Fruit fly (Drosophila melanogaster) whole organism, embryonic: ENCODE data around the gene CG17839.

Experiments
- Atf6 ChIP-seq: fragments of 200-800 bp; sonication (Bioruptor generic); IDR thresholded peaks from 2 replicates; pipeline ENCODE4 v1.3.6; 2022; ENCODE audit warnings: missing biosample characterization, missing genetic modification characterization
- BEAF-32 ChIP-seq: fragments of 200-800 bp; sonication (Bioruptor generic); optimal IDR thresholded peaks from 3 replicates; lab custom pipeline; 2017; ENCODE audit warnings: missing biosample characterization, missing genetic modification characterization, mild to moderate bottlenecking, moderate library complexity, missing genetic modification reagents
- CG10147 ChIP-seq: fragments of 200-800 bp; sonication (Bioruptor generic); optimal IDR thresholded peaks from 2 replicates; lab custom pipeline; 2019; ENCODE audit warnings: missing biosample characterization, mild to moderate bottlenecking, missing genetic modification characterization, moderate library complexity
- CG10565 ChIP-seq: fragments of 200-800 bp; sonication (Bioruptor generic); optimal IDR thresholded peaks from 3 replicates; lab custom pipeline; 2016; ENCODE audit warnings: missing biosample characterization, mild to moderate bottlenecking, missing genetic modification characterization
- CG10654 ChIP-seq: fragments of 200-800 bp; sonication (Bioruptor generic); optimal IDR thresholded peaks from 2 replicates; lab custom pipeline; 2016; ENCODE audit warnings: missing biosample characterization, missing genetic modification characterization
- CG12071 ChIP-seq: fragments of 200-800 bp; sonication (Bioruptor generic); optimal IDR thresholded peaks from 3 replicates; lab custom pipeline; 2018; ENCODE audit warnings: missing biosample characterization, mild to moderate bottlenecking, missing genetic modification characterization
- CG12236 ChIP-seq: fragments of 200-800 bp; sonication (Bioruptor generic); optimal IDR thresholded peaks from 2 replicates; lab custom pipeline; 2016; ENCODE audit warnings: missing biosample characterization, missing genetic modification characterization
- CG12769 ChIP-seq: fragments of 200-800 bp; sonication (Bioruptor generic); optimal IDR thresholded peaks from 2 replicates; lab custom pipeline; 2019; ENCODE audit warnings: missing biosample characterization, mild to moderate bottlenecking, missing genetic modification characterization, moderate library complexity
- CG13123 ChIP-seq: fragments of 200-800 bp; sonication (Bioruptor generic); optimal IDR thresholded peaks from 2 replicates; lab custom pipeline; 2016; ENCODE audit warnings: missing biosample characterization, missing genetic modification characterization
- CG14710 ChIP-seq: fragments of 200-800 bp; sonication (Bioruptor generic); optimal IDR thresholded peaks from 3 replicates; lab custom pipeline; 2019; ENCODE audit warnings: missing biosample characterization, mild to moderate bottlenecking, missing genetic modification characterization, moderate library complexity
- CG1647 ChIP-seq: fragments of 200-800 bp; sonication (Bioruptor generic); optimal IDR thresholded peaks from 3 replicates; lab custom pipeline; 2016; ENCODE audit warnings: missing biosample characterization, missing genetic modification characterization
- CG17328 ChIP-seq: fragments of 200-800 bp; sonication (Bioruptor generic); IDR thresholded peaks from 2 replicates; pipeline ENCODE4 v1.3.6; 2022; ENCODE audit warnings: missing biosample characterization, missing genetic modification characterization
- CG1792 ChIP-seq: fragments of 200-800 bp; sonication (Bioruptor generic); optimal IDR thresholded peaks from 2 replicates; lab custom pipeline; 2016; ENCODE audit warnings: missing biosample characterization, missing genetic modification characterization
- CG18764 ChIP-seq: fragments of 200-800 bp; sonication (Bioruptor generic); optimal IDR thresholded peaks from 3 replicates; lab custom pipeline; 2016; ENCODE audit warnings: missing biosample characterization, missing genetic modification characterization
- CG2889 ChIP-seq: fragments of 200-800 bp; sonication (Bioruptor generic); IDR thresholded peaks from 3 replicates; pipeline ENCODE4 v1.3.6; 2022; ENCODE audit warnings: missing biosample characterization, missing genetic modification characterization
- CG3281 ChIP-seq: fragments of 200-800 bp; sonication (Bioruptor generic); optimal IDR thresholded peaks from 3 replicates; lab custom pipeline; 2017; ENCODE audit warnings: missing biosample characterization, mild to moderate bottlenecking, missing genetic modification characterization
- CG34422 ChIP-seq: fragments of 200-800 bp; sonication (Bioruptor generic); IDR thresholded peaks from 3 replicates; pipeline ENCODE4 v1.3.6; 2022; ENCODE audit warnings: missing biosample characterization, missing genetic modification characterization
- CG4424 ChIP-seq: fragments of 200-800 bp; sonication (Bioruptor generic); optimal IDR thresholded peaks from 3 replicates; lab custom pipeline; 2016; ENCODE audit warnings: missing biosample characterization, missing genetic modification characterization
- CG5180 ChIP-seq: fragments of 200-800 bp; sonication (Bioruptor generic); optimal IDR thresholded peaks from 3 replicates; lab custom pipeline; 2017; ENCODE audit warnings: missing biosample characterization, missing genetic modification characterization, mild to moderate bottlenecking, moderate library complexity, missing genetic modification reagents
- CG8478 ChIP-seq: fragments of >200 bp; optimal IDR thresholded peaks from 2 replicates; lab custom pipeline; 2018
- CG8944 ChIP-seq: fragments of 200-800 bp; sonication (Bioruptor generic); optimal IDR thresholded peaks from 3 replicates; lab custom pipeline; 2016; ENCODE audit warnings: missing biosample characterization, missing genetic modification characterization
- CG9609 ChIP-seq: fragments of 200-800 bp; sonication (Bioruptor generic); optimal IDR thresholded peaks from 3 replicates; lab custom pipeline; 2016; ENCODE audit warnings: missing biosample characterization, missing genetic modification characterization
- Doc3 ChIP-seq: fragments of 200-800 bp; sonication (Bioruptor generic); IDR thresholded peaks from 3 replicates; pipeline ENCODE4 v1.3.6; 2022; ENCODE audit warnings: missing biosample characterization, missing genetic modification characterization; ENCODE audit not compliant: partially characterized antibody
- Dref ChIP-seq: fragments of 200-800 bp; sonication (Bioruptor generic); IDR thresholded peaks from 2 replicates; pipeline ENCODE4 v1.3.6; 2022; ENCODE audit warnings: missing biosample characterization, missing genetic modification characterization
- E2f2 ChIP-seq: fragments of 200-800 bp; sonication (Bioruptor generic); IDR thresholded peaks from 2 replicates; pipeline ENCODE4 v1.3.6; 2022; ENCODE audit warnings: missing biosample characterization, missing genetic modification characterization
- Fer1 ChIP-seq: fragments of 200-800 bp; sonication (Bioruptor generic); optimal IDR thresholded peaks from 2 replicates; lab custom pipeline; 2017; ENCODE audit warnings: missing biosample characterization, mild to moderate bottlenecking, missing genetic modification characterization
- Fer3 ChIP-seq: fragments of 200-800 bp; sonication (Bioruptor generic); optimal IDR thresholded peaks from 2 replicates; lab custom pipeline; 2018; ENCODE audit warnings: missing biosample characterization, mild to moderate bottlenecking, missing genetic modification characterization, moderate library complexity
- GATAe ChIP-seq: fragments of 200-800 bp; sonication (Bioruptor generic); conservative IDR thresholded peaks from 2 replicates; pipeline ENCODE4 v1.3.6; 2022; ENCODE audit warnings: missing biosample characterization, missing genetic modification characterization
- HHEX ChIP-seq: fragments of 200-800 bp; sonication (Bioruptor generic); optimal IDR thresholded peaks from 3 replicates; lab custom pipeline; 2017; ENCODE audit warnings: missing biosample characterization, mild to moderate bottlenecking, missing genetic modification characterization, missing genetic modification reagents
- Stat92E ChIP-seq, 3 experiments: fragments of >200 bp in 2 of 3; fragments of 200-800 bp in 1 of 3; sonication (Bioruptor generic) in 1 of 3; optimal IDR thresholded peaks; 2 replicates each; lab custom pipeline; 2017 to 2019; ENCODE audit warnings: missing biosample characterization in 3 of 3, missing genetic modification characterization in 3 of 3, mild to moderate bottlenecking in 1 of 3, moderate library complexity in 1 of 3
- Usf ChIP-seq: fragments of 200-800 bp; sonication (Bioruptor generic); optimal IDR thresholded peaks from 2 replicates; lab custom pipeline; 2017; ENCODE audit warnings: missing genotype, missing biosample characterization, missing genetic modification characterization
- ase ChIP-seq: fragments of 200-800 bp; sonication (Bioruptor generic); IDR thresholded peaks from 3 replicates; pipeline ENCODE4 v1.3.6; 2022; ENCODE audit warnings: missing biosample characterization, missing genetic modification characterization
- bbx ChIP-seq: fragments of 200-800 bp; sonication (Bioruptor generic); IDR thresholded peaks from 2 replicates; pipeline ENCODE4 v1.3.6; 2022; ENCODE audit warnings: missing biosample characterization, missing genetic modification characterization; ENCODE audit not compliant: partially characterized antibody
- cg ChIP-seq: fragments of 200-800 bp; sonication (Bioruptor generic); optimal IDR thresholded peaks from 3 replicates; lab custom pipeline; 2019; ENCODE audit warnings: missing biosample characterization, mild to moderate bottlenecking, missing genetic modification characterization, moderate library complexity
- chinmo ChIP-seq: fragments of 200-800 bp; sonication (Bioruptor generic); IDR thresholded peaks from 4 replicates; pipeline ENCODE4 v1.3.6; 2022; ENCODE audit warnings: missing biosample characterization, missing genetic modification characterization; ENCODE audit not compliant: partially characterized antibody
- croc ChIP-seq: fragments of 200-800 bp; sonication (Bioruptor generic); conservative IDR thresholded peaks from 3 replicates; pipeline ENCODE4 v1.3.6; 2022; ENCODE audit warnings: missing biosample characterization, missing genetic modification characterization
- danr ChIP-seq: fragments of 200-800 bp; sonication (Bioruptor generic); IDR thresholded peaks from 2 replicates; pipeline ENCODE4 v1.3.6; 2022; ENCODE audit warnings: missing biosample characterization, missing genetic modification characterization
- disco-r ChIP-seq: fragments of 200-800 bp; sonication (Bioruptor generic); optimal IDR thresholded peaks from 2 replicates; lab custom pipeline; 2016; ENCODE audit warnings: missing biosample characterization, missing genetic modification characterization
- dpn ChIP-seq, 2 experiments: fragments of 200-800 bp; sonication (Bioruptor generic); optimal IDR thresholded peaks; 3 replicates each; lab custom pipeline; 2016; ENCODE audit warnings: missing biosample characterization in 2 of 2, missing genetic modification characterization in 2 of 2
- ems ChIP-seq: fragments of 200-800 bp; sonication (Bioruptor generic); optimal IDR thresholded peaks from 3 replicates; lab custom pipeline; 2016; ENCODE audit warnings: missing biosample characterization, missing genetic modification characterization
- fu2 ChIP-seq: fragments of 200-800 bp; sonication (Bioruptor generic); optimal IDR thresholded peaks from 2 replicates; lab custom pipeline; 2016; ENCODE audit warnings: missing biosample characterization, missing genetic modification characterization
- lola ChIP-seq, 3 experiments: fragments of >200 bp in 2 of 3; fragments of 200-800 bp in 1 of 3; sonication (Bioruptor generic) in 1 of 3; optimal IDR thresholded peaks; 2 replicates each; lab custom pipeline; 2017 to 2019; ENCODE audit warnings: missing biosample characterization in 3 of 3, missing genetic modification characterization in 3 of 3, mild to moderate bottlenecking in 1 of 3, moderate library complexity in 1 of 3
- pho ChIP-seq: fragments of 200-800 bp; sonication (Bioruptor generic); optimal IDR thresholded peaks from 2 replicates; lab custom pipeline; 2016; ENCODE audit warnings: missing biosample characterization, missing genetic modification characterization
- slou ChIP-seq: fragments of 200-800 bp; sonication (Bioruptor generic); optimal IDR thresholded peaks from 3 replicates; lab custom pipeline; 2016; ENCODE audit warnings: missing biosample characterization, missing genetic modification characterization
- tio ChIP-seq: fragments of 200-800 bp; sonication (Bioruptor generic); optimal IDR thresholded peaks from 2 replicates; lab custom pipeline; 2017; ENCODE audit warnings: missing biosample characterization, missing genetic modification characterization, inconsistent platforms
- tna ChIP-seq: fragments of 200-800 bp; sonication (Bioruptor generic); IDR thresholded peaks from 2 replicates; pipeline ENCODE4 v1.3.6; 2022; ENCODE audit warnings: missing biosample characterization, missing genetic modification characterization; ENCODE audit not compliant: partially characterized antibody
- unpg ChIP-seq: fragments of 200-800 bp; sonication (Bioruptor generic); optimal IDR thresholded peaks from 3 replicates; lab custom pipeline; 2018; ENCODE audit warnings: missing biosample characterization, mild to moderate bottlenecking, missing genetic modification characterization, moderate library complexity
- wek ChIP-seq: fragments of 200-800 bp; sonication (Bioruptor generic); optimal IDR thresholded peaks from 3 replicates; lab custom pipeline; 2018; ENCODE audit warnings: missing biosample characterization, mild to moderate bottlenecking, missing genetic modification characterization, moderate library complexity
- zf30C ChIP-seq: fragments of 200-800 bp; sonication (Bioruptor generic); optimal IDR thresholded peaks from 3 replicates; lab custom pipeline; 2018; ENCODE audit warnings: missing biosample characterization, mild to moderate bottlenecking, missing genetic modification characterization

CG17839 gene

DNA sequence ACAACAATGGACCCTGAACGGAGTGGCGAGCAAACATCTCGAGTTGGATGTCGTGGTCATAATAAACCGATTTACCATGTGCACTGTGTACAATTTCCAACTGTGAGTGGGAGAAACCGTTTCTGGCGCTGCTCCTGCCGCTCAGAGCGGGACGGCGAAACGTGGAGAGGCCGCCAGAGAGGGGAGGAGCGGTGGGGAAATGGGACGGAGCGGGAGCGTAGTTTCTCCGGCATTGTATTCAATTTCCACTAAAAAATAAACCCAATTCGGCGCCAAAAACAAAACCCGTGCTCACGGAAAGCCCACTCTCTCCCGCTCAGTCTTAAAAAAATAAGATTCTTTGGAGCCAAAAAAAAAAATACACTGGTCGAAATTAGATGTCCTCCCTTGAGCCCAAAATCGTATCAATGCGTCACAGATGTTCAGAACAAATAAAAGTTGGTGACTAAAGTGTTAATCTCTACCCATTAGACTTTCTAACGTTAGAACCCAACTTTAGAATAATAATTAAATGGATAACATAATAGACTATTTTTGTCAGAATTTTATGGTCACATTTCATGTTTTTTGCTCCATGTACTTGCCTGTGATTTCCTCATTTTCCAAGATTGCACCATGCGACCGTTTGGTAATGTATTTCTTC is 44.8 kb upstream of the CG17839 start (continued):
- TF ChIP-seq lola (GFP tag; optimal IDR thresholded peaks at IDR 0.05; lab: Kevin White, UChicago) (peak in 1 of 3 experiments; percentile 52), CG10147 (GFP tag; lab: Kevin White, UChicago) (peak; percentile 35), CG34422 (GFP tag; lab: Robert Waterston, UW) (peak; percentile 48; the same call in 1 of the 3 replicates), wek (GFP tag; lab: Kevin White, UChicago) (no peak), Dref (GFP tag; lab: Robert Waterston, UW) (no peak), Doc3 (no peak), Fer3 (tag; lab: Kevin White, UChicago) (peak; percentile 71), HHEX (GFP tag; lab: Kevin White, UChicago) (no peak), croc (0 out of 3 replicates have a peak, but pooled peaks have one; percentile 27), pho (peak; percentile 42), CG17328 (GFP tag; lab: Robert Waterston, UW) (peak; percentile 69; the same call in 1 of the 2 replicates), CG10565 (GFP tag; lab: Kevin White, UChicago) (no peak), chinmo (peak; percentile 88; the same call in 2 of the 4 replicates), Atf6 (GFP tag; lab: Robert Waterston, UW) (peak; percentile 81), GATAe (GFP tag; lab: Robert Waterston, UW) (no peak), CG12236 (GFP tag; lab: Kevin White, UChicago) (peak; percentile 22), CG8478 (lab: Kevin White, UChicago) (no peak), Usf (GFP tag; lab: Kevin White, UChicago) (peak; percentile 19), CG10654 (GFP tag; lab: Kevin White, UChicago) (peak; percentile 68), CG9609 (GFP tag; lab: Kevin White, UChicago) (peak; percentile 58), CG4424 (peak; percentile 70), bbx (GFP tag; lab: Robert Waterston, UW) (peak; percentile 32; the same call in 1 of the 2 replicates), CG1792 (peak; percentile 51), CG12071 (GFP tag; lab: Kevin White, UChicago) (peak; percentile 58), CG13123 (GFP tag; lab: Kevin White, UChicago) (peak; percentile 18), CG12769 (tag; lab: Kevin White, UChicago) (peak; percentile 91), ems (GFP tag; lab: Kevin White, UChicago) (peak; percentile 63), tna (GFP tag; lab: Robert Waterston, UW) (0 out of 2 replicates have a peak, but pooled peaks have one; percentile 18), Fer1 (GFP tag; lab: Kevin White, UChicago) (peak; percentile 68), danr (GFP tag; lab: Robert Waterston, UW) (no peak), CG14710 (tag; lab: Kevin White, UChicago) (peak; percentile 47), tio (GFP tag; lab: Kevin White, UChicago) (peak; percentile 69), disco-r (GFP tag; lab: Kevin White, UChicago) (peak; percentile 23), CG3281 (GFP tag; lab: Kevin White, UChicago) (peak; percentile 54), cg (GFP tag; lab: Kevin White, UChicago) (peak; percentile 18), CG2889 (no peak), Stat92E (GFP tag; optimal IDR thresholded peaks at IDR 0.05; lab: Kevin White, UChicago) (no peak), CG18764 (GFP tag; lab: Kevin White, UChicago) (peak; percentile 45), dpn (GFP tag; optimal IDR thresholded peaks at IDR 0.05; lab: Kevin White, UChicago) (peak; percentile 71 to 78), slou (peak; percentile 58), fu2 (GFP tag; lab: Kevin White, UChicago) (no peak), BEAF-32 (GFP tag; lab: Kevin White, UChicago) (no peak), ase (GFP tag; lab: Robert Waterston, UW) (0 out of 3 replicates have a peak, but pooled peaks have one; percentile 35), CG5180 (GFP tag; lab: Kevin White, UChicago) (peak; percentile 44), E2f2 (GFP tag; lab: Robert Waterston, UW) (peak; percentile 56), unpg (GFP tag; lab: Kevin White, UChicago) (peak; percentile 81), CG8944 (GFP tag; lab: Kevin White, UChicago) (peak; percentile 28), CG1647 (peak; percentile 39), zf30C (GFP tag; lab: Kevin White, UChicago) (peak; percentile 93)
